Worm (Caenorhabditis elegans) whole organism, late embryonic: ENCODE data around the gene C12D12.1.

Source experiments
- C38D4.7 ChIP-seq: fragments of 200-800 bp; sonication (Bioruptor generic); optimal IDR thresholded peaks from 2 replicates; lab custom pipeline; 2018; ENCODE audit warnings: mild to moderate bottlenecking, missing genetic modification characterization, moderate library complexity, missing compliant biosample characterization
- F13H6.1 ChIP-seq: sonication (generic microtip); optimal IDR thresholded peaks from 2 replicates; lab custom pipeline; 2016; ENCODE audit warnings: missing genetic modification characterization, missing compliant biosample characterization
- K02D7.2 ChIP-seq: sonication (generic microtip); optimal IDR thresholded peaks from 2 replicates; lab custom pipeline; 2017; ENCODE audit warnings: mild to moderate bottlenecking, missing genetic modification characterization, missing compliant biosample characterization
- ceh-14 ChIP-seq: sonication (generic microtip); optimal IDR thresholded peaks from 2 replicates; lab custom pipeline; 2016; ENCODE audit warnings: missing genotype, missing genetic modification characterization, missing compliant biosample characterization
- ceh-19 ChIP-seq: fragments of 200-800 bp; sonication (Bioruptor generic); optimal IDR thresholded peaks from 2 replicates; lab custom pipeline; 2018; ENCODE audit warnings: mild to moderate bottlenecking, missing genetic modification characterization, missing compliant biosample characterization
- ceh-2 ChIP-seq: sonication (generic microtip); optimal IDR thresholded peaks from 2 replicates; lab custom pipeline; 2016; ENCODE audit warnings: missing genotype, missing genetic modification characterization, missing compliant biosample characterization
- ceh-24 ChIP-seq: sonication (generic microtip); optimal IDR thresholded peaks from 2 replicates; lab custom pipeline; 2016; ENCODE audit warnings: mild to moderate bottlenecking, missing genetic modification characterization, missing compliant biosample characterization
- ceh-30 ChIP-seq: fragments of 150-350 bp; optimal IDR thresholded peaks from 2 replicates; lab custom pipeline; 2014; ENCODE audit warnings: missing biosample characterization, missing genetic modification characterization
- ceh-31 ChIP-seq: sonication (generic microtip); optimal IDR thresholded peaks from 2 replicates; lab custom pipeline; 2016; ENCODE audit warnings: missing genetic modification characterization, missing compliant biosample characterization
- ceh-34 ChIP-seq: sonication (generic microtip); optimal IDR thresholded peaks from 2 replicates; lab custom pipeline; 2016; ENCODE audit warnings: mild to moderate bottlenecking, missing genetic modification characterization, missing compliant biosample characterization
- ceh-45 ChIP-seq: fragments of 200-800 bp; sonication (Bioruptor generic); IDR thresholded peaks from 2 replicates; pipeline ENCODE4 v1.3.6; 2022; ENCODE audit warnings: missing genetic modification reagents, missing genetic modification characterization, missing compliant biosample characterization
- ceh-48 ChIP-seq: sonication (generic microtip); optimal IDR thresholded peaks from 2 replicates; lab custom pipeline; 2016; ENCODE audit warnings: missing genetic modification characterization, inconsistent platforms, missing compliant biosample characterization
- ceh-9 ChIP-seq: sonication (generic microtip); optimal IDR thresholded peaks from 2 replicates; lab custom pipeline; 2016; ENCODE audit warnings: mild to moderate bottlenecking, missing genetic modification characterization, inconsistent platforms, missing compliant biosample characterization
- elt-2 ChIP-seq: sonication (generic microtip); optimal IDR thresholded peaks from 2 replicates; lab custom pipeline; 2016; ENCODE audit warnings: missing genetic modification reagents, missing genetic modification characterization, missing compliant biosample characterization
- elt-4 ChIP-seq: sonication (generic microtip); optimal IDR thresholded peaks from 2 replicates; lab custom pipeline; 2016; ENCODE audit warnings: missing genetic modification characterization, missing compliant biosample characterization
- ets-4 ChIP-seq: sonication (generic microtip); optimal IDR thresholded peaks from 2 replicates; lab custom pipeline; 2016; ENCODE audit warnings: missing genetic modification characterization, missing compliant biosample characterization
- eyg-1 ChIP-seq: sonication (generic microtip); optimal IDR thresholded peaks from 2 replicates; lab custom pipeline; 2016; ENCODE audit warnings: missing genotype, missing genetic modification characterization, missing compliant biosample characterization
- fax-1 ChIP-seq: sonication (generic microtip); optimal IDR thresholded peaks from 2 replicates; lab custom pipeline; 2016; ENCODE audit warnings: missing genotype, missing genetic modification characterization, missing compliant biosample characterization
- fkh-10 ChIP-seq: fragments of 150-350 bp; optimal IDR thresholded peaks from 2 replicates; lab custom pipeline; 2014; ENCODE audit warnings: missing biosample characterization, missing genetic modification reagents, missing genetic modification characterization
- gmeb-2 ChIP-seq: sonication (generic microtip); optimal IDR thresholded peaks from 2 replicates; lab custom pipeline; 2016; ENCODE audit warnings: missing genetic modification characterization, inconsistent platforms, missing compliant biosample characterization
- hlh-13 ChIP-seq: fragments of 200-800 bp; sonication (Bioruptor generic); optimal IDR thresholded peaks from 2 replicates; lab custom pipeline; 2018; ENCODE audit warnings: mild to moderate bottlenecking, missing genetic modification characterization, missing compliant biosample characterization
- hlh-15 ChIP-seq: sonication (generic microtip); optimal IDR thresholded peaks from 2 replicates; lab custom pipeline; 2016; ENCODE audit warnings: missing genetic modification characterization, missing compliant biosample characterization
- lim-6 ChIP-seq: sonication (generic microtip); optimal IDR thresholded peaks from 2 replicates; lab custom pipeline; 2016; ENCODE audit warnings: missing genetic modification characterization, missing compliant biosample characterization
- nhr-11 ChIP-seq: fragments of 150-350 bp; optimal IDR thresholded peaks from 2 replicates; lab custom pipeline; 2014; ENCODE audit warnings: missing biosample characterization, missing genetic modification characterization
- npax-4 ChIP-seq: sonication (generic microtip); optimal IDR thresholded peaks from 2 replicates; lab custom pipeline; 2016; ENCODE audit warnings: missing genetic modification characterization, missing compliant biosample characterization
- odd-2 ChIP-seq: sonication (generic microtip); optimal IDR thresholded peaks from 2 replicates; lab custom pipeline; 2017; ENCODE audit warnings: antibody characterized with exemption, mild to moderate bottlenecking, missing genetic modification characterization, missing compliant biosample characterization
- pag-3 ChIP-seq: sonication (generic microtip); optimal IDR thresholded peaks from 2 replicates; lab custom pipeline; 2016; ENCODE audit warnings: missing compliant biosample characterization, missing genetic modification characterization, borderline replicate concordance
- pha-2 ChIP-seq: sonication (generic microtip); optimal IDR thresholded peaks from 2 replicates; lab custom pipeline; 2017; ENCODE audit warnings: mild to moderate bottlenecking, missing genetic modification characterization, missing compliant biosample characterization
- pqm-1 ChIP-seq: sonication (generic microtip); optimal IDR thresholded peaks from 2 replicates; lab custom pipeline; 2016; ENCODE audit warnings: missing genetic modification characterization, missing compliant biosample characterization
- ref-2 ChIP-seq: sonication (generic microtip); optimal IDR thresholded peaks from 2 replicates; lab custom pipeline; 2016; ENCODE audit warnings: missing genetic modification characterization, missing compliant biosample characterization
- rnt-1 ChIP-seq: sonication (generic microtip); optimal IDR thresholded peaks from 2 replicates; lab custom pipeline; 2016; ENCODE audit warnings: missing genetic modification characterization, missing compliant biosample characterization
- sox-2 ChIP-seq: fragments of 200-800 bp; sonication (Bioruptor generic); IDR thresholded peaks from 2 replicates; pipeline ENCODE4 v1.3.6; 2022; ENCODE audit warnings: missing genetic modification reagents, missing genetic modification characterization, missing compliant biosample characterization
- tbx-2 ChIP-seq: sonication (generic microtip); optimal IDR thresholded peaks from 2 replicates; lab custom pipeline; 2016; ENCODE audit warnings: missing genetic modification characterization, missing compliant biosample characterization
- unc-42 ChIP-seq: sonication (generic microtip); optimal IDR thresholded peaks from 2 replicates; lab custom pipeline; 2016; ENCODE audit warnings: missing genotype, missing genetic modification characterization, missing compliant biosample characterization
- unc-55 ChIP-seq: sonication (generic microtip); optimal IDR thresholded peaks from 2 replicates; lab custom pipeline; 2017; ENCODE audit warnings: missing biosample characterization, missing genetic modification reagents, missing genetic modification characterization
- unc-86 ChIP-seq: sonication (generic microtip); optimal IDR thresholded peaks from 2 replicates; lab custom pipeline; 2016; ENCODE audit warnings: missing genetic modification characterization, missing compliant biosample characterization
- zip-5 ChIP-seq: sonication (generic microtip); optimal IDR thresholded peaks from 2 replicates; lab custom pipeline; 2016; ENCODE audit warnings: missing genetic modification characterization, missing compliant biosample characterization

C12D12.1 gene

DNA sequence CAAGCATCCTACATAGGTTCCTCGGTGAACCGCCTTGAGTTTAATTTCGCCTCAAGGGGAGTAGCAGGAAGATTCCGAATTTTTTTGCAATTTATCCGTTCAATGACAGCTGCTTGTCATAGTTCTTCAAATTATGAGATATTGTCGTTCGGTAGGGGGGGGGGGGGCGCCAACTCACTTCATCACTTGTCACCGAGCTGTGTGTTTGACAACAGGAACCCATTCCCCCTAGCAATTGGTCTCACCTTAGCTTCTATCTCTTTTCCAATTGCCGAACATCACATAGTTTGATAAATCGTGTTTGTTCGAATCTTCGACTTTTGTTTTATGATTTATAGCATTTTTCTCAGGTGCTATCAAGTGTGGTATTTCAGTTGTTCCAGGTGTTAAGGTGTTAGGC is 4.4 kb upstream of the C12D12.1 start:
- TF ChIP-seq hlh-13 (GFP tag; lab: Kevin White, UChicago) (no peak), elt-4 (tag; lab: Kevin White, UChicago) (no peak), nhr-11 (tag; lab: Kevin White, UChicago) (no peak), ceh-19 (GFP tag; lab: Kevin White, UChicago) (no peak), ceh-30 (tag; lab: Kevin White, UChicago) (no peak), hlh-15 (tag; lab: Kevin White, UChicago) (no peak), lim-6 (tag; lab: Kevin White, UChicago) (no peak), ceh-31 (tag; lab: Kevin White, UChicago) (no peak), ets-4 (tag; lab: Kevin White, UChicago) (no peak), eyg-1 (tag; lab: Kevin White, UChicago) (no peak), unc-55 (no peak), ceh-9 (tag; lab: Kevin White, UChicago) (no peak), pag-3 (tag; lab: Kevin White, UChicago) (no peak), K02D7.2 (no peak), elt-2 (tag; lab: Kevin White, UChicago) (no peak)

DNA sequence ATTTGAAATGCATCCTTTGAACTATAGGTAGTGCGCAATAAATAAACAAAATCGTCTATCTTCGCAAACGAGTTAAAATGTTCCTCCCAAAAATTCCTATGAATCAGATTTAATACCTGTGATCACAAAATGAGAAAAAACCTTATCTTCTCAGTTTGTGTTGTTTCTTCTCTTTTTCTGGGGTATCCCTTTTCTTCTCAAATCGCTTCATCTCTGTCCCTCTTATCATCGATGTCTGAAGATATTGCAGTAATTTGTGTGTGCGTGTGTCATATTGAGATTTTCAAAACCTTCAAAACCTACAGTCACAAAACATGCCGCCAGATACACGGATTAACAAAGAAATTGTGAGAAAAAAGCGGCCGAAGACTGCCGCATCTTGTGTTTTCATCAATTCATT is 3.3 kb upstream of the C12D12.1 start, which contains the start of gene glt-1:
glt-1 (plus strand) TSS at position 251 of the 400 bp plus-strand sequence.
- no peak for TF ChIP-seq npax-4 (tag; lab: Kevin White, UChicago)
- TF ChIP-seq, all 69 proteins: peak for 0

- TF ChIP-seq F13H6.1 (no peak), ceh-31 (tag; lab: Kevin White, UChicago) (no peak), ceh-19 (GFP tag; lab: Kevin White, UChicago) (no peak), odd-2 (no peak), pqm-1 (tag; lab: Kevin White, UChicago) (no peak), ceh-2 (no peak), lim-6 (tag; lab: Kevin White, UChicago) (no peak), C38D4.7 (GFP tag; lab: Kevin White, UChicago) (no peak), ceh-9 (tag; lab: Kevin White, UChicago) (no peak), unc-42 (no peak), nhr-11 (tag; lab: Kevin White, UChicago) (no peak), elt-4 (tag; lab: Kevin White, UChicago) (no peak), ceh-48 (tag; lab: Kevin White, UChicago) (no peak), tbx-2 (tag; lab: Kevin White, UChicago) (no peak), pag-3 (tag; lab: Kevin White, UChicago) (no peak), rnt-1 (tag; lab: Kevin White, UChicago) (no peak), zip-5 (tag; lab: Kevin White, UChicago) (no peak)
These were observed 814 bp downstream of the C12D12.1 start for ce11 chrX:3499867-3500266.

DNA sequence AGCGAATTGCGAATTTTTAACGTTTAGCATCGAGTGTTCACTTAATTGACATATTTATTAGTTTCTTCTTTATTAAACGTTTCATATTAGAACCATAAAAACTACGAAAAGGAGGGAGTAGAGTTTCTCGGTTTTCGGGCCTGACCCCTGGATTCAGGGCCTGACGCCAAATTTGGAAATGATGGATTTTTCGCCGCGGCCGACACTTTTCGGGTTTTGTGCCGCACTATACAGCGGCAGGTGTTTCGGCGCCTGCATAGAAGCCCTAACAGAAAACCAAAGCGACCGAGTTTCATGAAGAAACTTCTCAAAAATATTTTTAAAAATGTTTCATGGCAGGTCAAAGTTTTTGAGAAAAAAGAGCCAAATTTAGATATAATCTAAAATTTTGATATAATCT is 1.3 kb downstream of the C12D12.1 start:
- no peak for TF ChIP-seq hlh-13 (GFP tag; lab: Kevin White, UChicago)
- TF ChIP-seq ceh-24 (tag; lab: Kevin White, UChicago), result no peak
- TF ChIP-seq ceh-14 (tag; lab: Kevin White, UChicago), result no peak
- TF ChIP-seq sox-2, result no peak
- TF ChIP-seq elt-4 (tag; lab: Kevin White, UChicago), result no peak

ce11 chrX:3500903-3501302 is 1.9 kb downstream of the C12D12.1 start:
- TF ChIP-seq fax-1 (tag; lab: Kevin White, UChicago) (no peak), ceh-34 (no peak), fkh-10 (GFP tag; lab: Kevin White, UChicago) (no peak), F13H6.1 (no peak), npax-4 (tag; lab: Kevin White, UChicago) (no peak), pha-2 (tag; lab: Kevin White, UChicago) (no peak), ceh-2 (no peak), ets-4 (tag; lab: Kevin White, UChicago) (no peak), ceh-24 (tag; lab: Kevin White, UChicago) (no peak), lim-6 (tag; lab: Kevin White, UChicago) (no peak), C38D4.7 (GFP tag; lab: Kevin White, UChicago) (no peak), unc-86 (tag; lab: Kevin White, UChicago) (no peak), gmeb-2 (tag; lab: Kevin White, UChicago) (no peak), ref-2 (tag; lab: Kevin White, UChicago) (no peak), ceh-45 (no peak)
